Fruit fly (Drosophila melanogaster) whole organism, embryonic: ENCODE results near the gene CG2059.

ENCODE experiments used
- Asciz ChIP-seq: fragments of 200-800 bp; sonication (Bioruptor generic); optimal IDR thresholded peaks from 2 replicates; lab custom pipeline; 2017; ENCODE audit warnings: missing biosample characterization, mild to moderate bottlenecking, missing genetic modification characterization, missing genetic modification reagents
- BEAF-32 ChIP-seq: fragments of 200-800 bp; sonication (Bioruptor generic); optimal IDR thresholded peaks from 3 replicates; lab custom pipeline; 2017; ENCODE audit warnings: missing biosample characterization, missing genetic modification characterization, mild to moderate bottlenecking, moderate library complexity, missing genetic modification reagents
- CG10209 ChIP-seq: fragments of 200-800 bp; sonication (Bioruptor generic); optimal IDR thresholded peaks from 3 replicates; lab custom pipeline; 2017; ENCODE audit warnings: missing biosample characterization, mild to moderate bottlenecking, missing genetic modification characterization, missing genetic modification reagents
- CG10366 ChIP-seq: fragments of 200-800 bp; sonication (Bioruptor generic); IDR thresholded peaks from 2 replicates; pipeline ENCODE4 v1.3.6; 2022; ENCODE audit warnings: missing biosample characterization, missing genetic modification characterization
- CG11504 ChIP-seq: fragments of 200-800 bp; sonication (Bioruptor generic); optimal IDR thresholded peaks from 3 replicates; lab custom pipeline; 2019; ENCODE audit warnings: missing biosample characterization, mild to moderate bottlenecking, missing genetic modification characterization, moderate library complexity
- CG15479 ChIP-seq: fragments of 200-800 bp; sonication (Bioruptor generic); optimal IDR thresholded peaks from 3 replicates; lab custom pipeline; 2019; ENCODE audit warnings: missing biosample characterization, mild to moderate bottlenecking, missing genetic modification characterization, moderate library complexity
- CG16813 ChIP-seq: fragments of 200-800 bp; sonication (Bioruptor generic); IDR thresholded peaks from 3 replicates; pipeline ENCODE4 v1.3.6; 2022; ENCODE audit warnings: missing biosample characterization, missing genetic modification characterization; ENCODE audit not compliant: partially characterized antibody
- CG18619 ChIP-seq: fragments of 200-800 bp; sonication (Bioruptor generic); optimal IDR thresholded peaks from 3 replicates; lab custom pipeline; 2017; ENCODE audit warnings: missing biosample characterization, mild to moderate bottlenecking, missing genetic modification characterization
- CG30431 ChIP-seq: fragments of 200-800 bp; sonication (Bioruptor generic); optimal IDR thresholded peaks from 2 replicates; lab custom pipeline; 2017; ENCODE audit warnings: missing biosample characterization, missing genetic modification characterization
- CG33213 ChIP-seq: fragments of 200-800 bp; sonication (Bioruptor generic); optimal IDR thresholded peaks from 3 replicates; lab custom pipeline; 2016; ENCODE audit warnings: missing biosample characterization, missing genetic modification characterization
- CG4424 ChIP-seq: fragments of 200-800 bp; sonication (Bioruptor generic); optimal IDR thresholded peaks from 3 replicates; lab custom pipeline; 2016; ENCODE audit warnings: missing biosample characterization, missing genetic modification characterization
- CG7271 ChIP-seq: fragments of 200-800 bp; sonication (Bioruptor generic); optimal IDR thresholded peaks from 2 replicates; lab custom pipeline; 2018; ENCODE audit warnings: missing biosample characterization, mild to moderate bottlenecking, missing genetic modification characterization, moderate library complexity
- CG8089 ChIP-seq: fragments of 200-800 bp; sonication (Bioruptor generic); optimal IDR thresholded peaks from 3 replicates; lab custom pipeline; 2016; ENCODE audit warnings: missing biosample characterization, missing genetic modification characterization
- Eip74EF ChIP-seq, 2 experiments: fragments of 200-800 bp in 1 of 2; fragments of >200 bp in 1 of 2; sonication (Bioruptor generic) in 1 of 2; optimal IDR thresholded peaks; 2 replicates each; lab custom pipeline; 2017 to 2019; ENCODE audit warnings: missing biosample characterization in 2 of 2, missing genetic modification characterization in 2 of 2, mild to moderate bottlenecking in 1 of 2, moderate library complexity in 1 of 2
- HLH4C ChIP-seq: fragments of 200-800 bp; sonication (Bioruptor generic); IDR thresholded peaks from 3 replicates; pipeline ENCODE4 v1.3.6; 2022; ENCODE audit warnings: missing biosample characterization, missing genetic modification characterization; ENCODE audit not compliant: partially characterized antibody
- Hmr ChIP-seq: fragments of 200-800 bp; sonication (Bioruptor generic); optimal IDR thresholded peaks from 3 replicates; lab custom pipeline; 2017; ENCODE audit warnings: mild to moderate bottlenecking, missing biosample characterization, missing genetic modification reagents, missing genetic modification characterization
- MESR4 ChIP-seq: fragments of 200-800 bp; sonication (Bioruptor generic); optimal IDR thresholded peaks from 2 replicates; lab custom pipeline; 2018; ENCODE audit warnings: missing biosample characterization, mild to moderate bottlenecking, missing genetic modification characterization, moderate library complexity
- Meics ChIP-seq: fragments of 200-800 bp; sonication (Bioruptor generic); optimal IDR thresholded peaks from 2 replicates; lab custom pipeline; 2017; ENCODE audit warnings: missing biosample characterization, mild to moderate bottlenecking, missing genetic modification characterization
- Nf-YB ChIP-seq: fragments of 200-800 bp; sonication (Bioruptor generic); optimal IDR thresholded peaks from 3 replicates; lab custom pipeline; 2019; ENCODE audit warnings: missing biosample characterization, mild to moderate bottlenecking, missing genetic modification characterization, moderate library complexity
- Oaz ChIP-seq: fragments of 200-800 bp; sonication (Bioruptor generic); IDR thresholded peaks from 2 replicates; pipeline ENCODE4 v1.3.6; 2022; ENCODE audit warnings: missing biosample characterization, missing genetic modification characterization
- Poxn ChIP-seq: fragments of 200-800 bp; sonication (Bioruptor generic); IDR thresholded peaks from 2 replicates; pipeline ENCODE4 v1.3.6; 2022; ENCODE audit warnings: missing biosample characterization, missing genetic modification characterization
- Six4 ChIP-seq: fragments of 200-800 bp; sonication (Bioruptor generic); optimal IDR thresholded peaks from 2 replicates; lab custom pipeline; 2016; ENCODE audit warnings: missing biosample characterization, missing genetic modification characterization
- Sry-β ChIP-seq: fragments of 200-800 bp; sonication (Bioruptor generic); optimal IDR thresholded peaks from 2 replicates; lab custom pipeline; 2018; ENCODE audit warnings: missing biosample characterization, mild to moderate bottlenecking, missing genetic modification characterization, moderate library complexity
- Trl ChIP-seq, 3 experiments: fragments of >200 bp in 2 of 3; fragments of 200-800 bp in 1 of 3; sonication (Bioruptor generic) in 1 of 3; optimal IDR thresholded peaks; 2 replicates in 1 of 3; 3 replicates in 2 of 3; lab custom pipeline; 2016 to 2017; ENCODE audit warnings: missing biosample characterization in 1 of 3, missing genetic modification characterization in 1 of 3
- Usf ChIP-seq: fragments of 200-800 bp; sonication (Bioruptor generic); optimal IDR thresholded peaks from 2 replicates; lab custom pipeline; 2017; ENCODE audit warnings: missing genotype, missing biosample characterization, missing genetic modification characterization
- Vsx1 ChIP-seq: fragments of 200-800 bp; sonication (Bioruptor generic); optimal IDR thresholded peaks from 2 replicates; lab custom pipeline; 2017; ENCODE audit warnings: missing biosample characterization, mild to moderate bottlenecking, missing genetic modification characterization, missing genetic modification reagents
- abd-A ChIP-seq: fragments of 200-800 bp; sonication (Bioruptor generic); optimal IDR thresholded peaks from 3 replicates; lab custom pipeline; 2019; ENCODE audit warnings: missing biosample characterization, mild to moderate bottlenecking, missing genetic modification characterization, moderate library complexity
- ash1 ChIP-seq: fragments of 200-800 bp; sonication (Bioruptor generic); optimal IDR thresholded peaks from 2 replicates; lab custom pipeline; 2018; ENCODE audit warnings: missing biosample characterization, mild to moderate bottlenecking, missing genetic modification characterization
- caup ChIP-seq: fragments of 200-800 bp; sonication (Bioruptor generic); optimal IDR thresholded peaks from 3 replicates; lab custom pipeline; 2017; ENCODE audit warnings: missing biosample characterization, mild to moderate bottlenecking, missing genetic modification characterization, moderate library complexity; ENCODE audit not compliant: severe bottlenecking
- crc ChIP-seq: fragments of 200-800 bp; sonication (Bioruptor generic); optimal IDR thresholded peaks from 2 replicates; lab custom pipeline; 2016; ENCODE audit warnings: missing biosample characterization, missing genetic modification characterization
- dm ChIP-seq: fragments of 200-800 bp; sonication (Bioruptor generic); optimal IDR thresholded peaks from 3 replicates; lab custom pipeline; 2016; ENCODE audit warnings: missing biosample characterization, missing genetic modification characterization
- dmrt99B ChIP-seq: fragments of 200-800 bp; sonication (Bioruptor generic); optimal IDR thresholded peaks from 2 replicates; lab custom pipeline; 2018; ENCODE audit warnings: missing biosample characterization, mild to moderate bottlenecking, missing genetic modification characterization, moderate library complexity
- dysf ChIP-seq: fragments of 200-800 bp; sonication (Bioruptor generic); IDR thresholded peaks from 3 replicates; pipeline ENCODE4 v1.3.6; 2022; ENCODE audit warnings: missing biosample characterization, missing genetic modification characterization
- ems ChIP-seq: fragments of 200-800 bp; sonication (Bioruptor generic); optimal IDR thresholded peaks from 3 replicates; lab custom pipeline; 2016; ENCODE audit warnings: missing biosample characterization, missing genetic modification characterization
- ftz-f1 ChIP-seq: fragments of 200-800 bp; sonication (Bioruptor generic); optimal IDR thresholded peaks from 2 replicates; lab custom pipeline; 2016; ENCODE audit warnings: missing biosample characterization, missing genetic modification characterization
- kah ChIP-seq: fragments of 200-800 bp; sonication (Bioruptor generic); optimal IDR thresholded peaks from 2 replicates; lab custom pipeline; 2018; ENCODE audit warnings: missing biosample characterization, mild to moderate bottlenecking, missing genetic modification characterization
- mld ChIP-seq: fragments of 200-800 bp; sonication (Bioruptor generic); IDR thresholded peaks from 3 replicates; pipeline ENCODE4 v1.3.6; 2022; ENCODE audit warnings: missing biosample characterization, missing genetic modification characterization; ENCODE audit not compliant: partially characterized antibody
- prd ChIP-seq, 3 experiments: fragments of >200 bp in 2 of 3; fragments of 200-800 bp in 1 of 3; sonication (Bioruptor generic) in 1 of 3; optimal IDR thresholded peaks in 2 of 3; IDR thresholded peaks in 1 of 3; 2 replicates in 2 of 3; 3 replicates in 1 of 3; pipeline versions ENCODE4 v1.3.6 to Lab custom; 2017 to 2022; ENCODE audit warnings: missing biosample characterization in 1 of 3, missing genetic modification characterization in 1 of 3
- sima ChIP-seq: fragments of 200-800 bp; sonication (Bioruptor generic); optimal IDR thresholded peaks from 2 replicates; lab custom pipeline; 2016; ENCODE audit warnings: missing biosample characterization, missing genetic modification characterization
- sna ChIP-seq: fragments of 200-800 bp; sonication (Bioruptor generic); IDR thresholded peaks from 2 replicates; pipeline ENCODE4 v1.3.6; 2022; ENCODE audit warnings: missing biosample characterization, missing genetic modification characterization; ENCODE audit not compliant: partially characterized antibody
- tin ChIP-seq: fragments of 200-800 bp; sonication (Bioruptor generic); optimal IDR thresholded peaks from 3 replicates; lab custom pipeline; 2016; ENCODE audit warnings: missing biosample characterization, missing genetic modification characterization
- tup ChIP-seq: fragments of 200-800 bp; sonication (Bioruptor generic); optimal IDR thresholded peaks from 2 replicates; lab custom pipeline; 2016; ENCODE audit warnings: missing biosample characterization, mild to moderate bottlenecking, missing genetic modification characterization, moderate library complexity
- unpg ChIP-seq: fragments of 200-800 bp; sonication (Bioruptor generic); optimal IDR thresholded peaks from 3 replicates; lab custom pipeline; 2018; ENCODE audit warnings: missing biosample characterization, mild to moderate bottlenecking, missing genetic modification characterization, moderate library complexity
- vnd ChIP-seq: fragments of 200-800 bp; sonication (Bioruptor generic); IDR thresholded peaks from 3 replicates; pipeline ENCODE4 v1.3.6; 2022; ENCODE audit warnings: missing biosample characterization, missing genetic modification characterization; ENCODE audit not compliant: partially characterized antibody
- vvl ChIP-seq: fragments of 200-800 bp; sonication (Bioruptor generic); IDR thresholded peaks from 2 replicates; pipeline ENCODE4 v1.3.6; 2022; ENCODE audit warnings: missing biosample characterization, missing genetic modification characterization
- wor ChIP-seq: fragments of 200-800 bp; sonication (Bioruptor generic); IDR thresholded peaks from 2 replicates; pipeline ENCODE4 v1.3.6; 2022; ENCODE audit warnings: missing biosample characterization, missing genetic modification characterization
- zf30C ChIP-seq: fragments of 200-800 bp; sonication (Bioruptor generic); optimal IDR thresholded peaks from 3 replicates; lab custom pipeline; 2018; ENCODE audit warnings: missing biosample characterization, mild to moderate bottlenecking, missing genetic modification characterization

Gene CG2059

DNA sequence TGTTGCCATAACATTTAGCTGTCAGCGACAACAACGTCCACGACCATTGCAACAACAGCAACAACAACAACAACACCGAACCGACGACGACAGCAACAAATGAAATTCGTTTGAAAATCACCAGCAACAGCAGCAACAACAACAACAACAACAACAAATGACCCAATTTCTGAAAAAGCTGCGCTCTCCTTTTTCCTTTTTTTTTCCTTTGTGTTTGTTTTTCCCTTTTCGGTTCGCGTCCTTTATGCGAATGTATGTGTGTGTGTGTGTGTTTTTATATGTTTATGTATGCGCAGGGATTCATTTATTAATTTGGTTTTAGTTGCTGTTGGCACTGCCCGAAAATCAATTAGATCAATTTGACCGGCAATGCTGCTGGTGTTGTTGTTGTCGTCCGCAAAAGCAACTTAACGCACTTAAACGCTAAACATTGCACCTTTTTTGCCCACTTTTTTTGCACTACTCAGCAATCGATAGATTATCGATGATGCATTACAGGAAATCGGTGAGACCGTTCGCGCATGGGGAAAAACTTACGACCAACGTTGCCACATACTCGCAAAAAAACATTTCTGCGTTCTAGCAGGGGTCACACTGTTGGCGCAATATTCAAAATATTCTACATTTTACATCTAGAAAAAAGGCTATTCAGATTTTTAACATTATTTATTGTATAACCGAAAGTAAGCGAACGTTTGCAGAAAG, 4.8 kb downstream of the CG2059 start, which contains the start of gene unc-119 (continued):
- TF ChIP-seq Eip74EF (GFP tag; optimal IDR thresholded peaks at IDR 0.05; lab: Kevin White, UChicago) (no peak), Asciz (GFP tag; lab: Kevin White, UChicago) (no peak), Poxn (GFP tag; lab: Robert Waterston, UW) (no peak), tup (GFP tag; lab: Kevin White, UChicago) (no peak), Usf (no peak), tin (no peak), CG8089 (GFP tag; lab: Kevin White, UChicago) (no peak), Oaz (no peak), prd (optimal IDR thresholded peaks at IDR 0.05; lab: Kevin White, UChicago) (no peak), prd (GFP tag; IDR thresholded peaks at IDR 0.05; lab: Robert Waterston, UW) (no peak), CG15479 (GFP tag; lab: Kevin White, UChicago) (no peak), dmrt99B (tag; lab: Kevin White, UChicago) (no peak), kah (no peak), Nf-YB (GFP tag; lab: Kevin White, UChicago) (peak; percentile 18), HLH4C (peak; percentile 63; the same call in 2 of the 3 replicates), CG30431 (GFP tag; lab: Kevin White, UChicago) (no peak), zf30C (GFP tag; lab: Kevin White, UChicago) (no peak), Trl (optimal IDR thresholded peaks at IDR 0.05; lab: Kevin White, UChicago) (no peak), Trl (GFP tag; optimal IDR thresholded peaks at IDR 0.05; lab: Kevin White, UChicago) (no peak), crc (GFP tag; lab: Kevin White, UChicago) (no peak), vnd (peak; percentile 39; the same call in 2 of the 3 replicates), CG11504 (tag; lab: Kevin White, UChicago) (peak; percentile 21), sna (GFP tag; lab: Robert Waterston, UW) (peak; percentile 1; the same call in 1 of the 2 replicates), CG10209 (GFP tag; lab: Kevin White, UChicago) (no peak), Vsx1 (GFP tag; lab: Kevin White, UChicago) (no peak), Sry-β (GFP tag; lab: Kevin White, UChicago) (no peak), CG33213 (GFP tag; lab: Kevin White, UChicago) (peak; percentile 53), vvl (GFP tag; lab: Robert Waterston, UW) (0 out of 2 replicates have a peak, but pooled peaks have one; percentile 21), ems (GFP tag; lab: Kevin White, UChicago) (no peak), sima (GFP tag; lab: Kevin White, UChicago) (no peak), CG4424 (GFP tag; lab: Kevin White, UChicago) (no peak), CG18619 (no peak), Hmr (GFP tag; lab: Kevin White, UChicago) (peak; percentile 56), unpg (GFP tag; lab: Kevin White, UChicago) (no peak), MESR4 (GFP tag; lab: Kevin White, UChicago) (peak; percentile 54), BEAF-32 (GFP tag; lab: Kevin White, UChicago) (peak; percentile 79), CG7271 (tag; lab: Kevin White, UChicago) (no peak), CG10366 (GFP tag; lab: Robert Waterston, UW) (no peak), mld (GFP tag; lab: Robert Waterston, UW) (peak; percentile 49; the same call in 1 of the 3 replicates), abd-A (tag; lab: Kevin White, UChicago) (peak; percentile 29), ftz-f1 (no peak), Meics (GFP tag; lab: Kevin White, UChicago) (no peak), CG16813 (GFP tag; lab: Robert Waterston, UW) (peak; percentile 71), dysf (GFP tag; lab: Robert Waterston, UW) (no peak), wor (GFP tag; lab: Robert Waterston, UW) (no peak), dm (GFP tag; lab: Kevin White, UChicago) (peak; percentile 7), caup (GFP tag; lab: Kevin White, UChicago) (no peak), Six4 (GFP tag; lab: Kevin White, UChicago) (no peak), ash1 (GFP tag; lab: Kevin White, UChicago) (no peak)
